Fruit fly (Drosophila melanogaster): ENCODE data around the gene CG8135.

CG8135 gene

dm6 chr3R:9448320-9448719 lies 44.1 kb downstream of the CG8135 start:
- no peak for TF ChIP-seq noc (tag; optimal IDR thresholded peaks at IDR 0.05)

- TF ChIP-seq noc (tag; optimal IDR thresholded peaks at IDR 0.05): no peak
These were observed 46.5 kb downstream of the CG8135 start for dm6 chr3R:9450672-9451071.

- TF ChIP-seq noc (tag; optimal IDR thresholded peaks at IDR 0.05): no peak
These were observed 50.8 kb downstream of the CG8135 start for dm6 chr3R:9454980-9455379.

dm6 chr3R:9456373-9456772 lies 52.2 kb downstream of the CG8135 start, which contains the start of gene GstZ1:
Gene GstZ1, minus strand, starts transcription at chr3R:9456546.
- no peak for TF ChIP-seq noc (tag; optimal IDR thresholded peaks at IDR 0.05)

All from whole organism, larva.